Fruit fly (Drosophila melanogaster): ENCODE measurements around the gene Cpr62Ba.

Cpr62Ba gene

DNA sequence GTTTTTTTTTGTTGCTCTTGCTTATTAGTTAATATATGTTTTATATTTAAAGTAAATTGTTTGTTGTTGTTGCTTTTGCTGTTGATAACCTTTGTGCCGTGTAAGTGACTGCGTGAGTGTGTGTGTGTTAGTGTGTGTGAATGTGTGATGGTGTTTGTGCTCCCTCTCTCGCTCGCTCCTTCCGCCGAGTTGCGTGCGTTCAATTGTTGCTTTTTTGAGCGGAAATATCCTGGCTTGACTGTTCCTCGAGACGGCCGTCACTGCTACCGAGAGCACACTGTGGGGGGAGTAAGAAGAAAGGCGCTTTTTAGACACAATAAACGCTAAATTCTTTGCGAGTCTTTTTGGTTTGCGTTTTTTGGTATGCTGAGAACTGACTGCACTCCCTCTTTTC is 29.8 kb upstream of the Cpr62Ba start (continued):
- TF ChIP-seq Ets96B (tag; optimal IDR thresholded peaks at IDR 0.05): no peak
- peak; percentile 38 for TF ChIP-seq CG16779 (tag; optimal IDR thresholded peaks at IDR 0.05)
- TF ChIP-seq salr (GFP tag; optimal IDR thresholded peaks at IDR 0.05): no peak
- no peak for TF ChIP-seq CG10631 (GFP tag; optimal IDR thresholded peaks at IDR 0.05)
- no peak for TF ChIP-seq esn (GFP tag; optimal IDR thresholded peaks at IDR 0.05)
- no peak for TF ChIP-seq CG10669 (GFP tag; optimal IDR thresholded peaks at IDR 0.05)
- TF ChIP-seq achi (GFP tag; optimal IDR thresholded peaks at IDR 0.05): no peak
- TF ChIP-seq fd85E (GFP tag; optimal IDR thresholded peaks at IDR 0.05): no peak
- TF ChIP-seq acj6 (GFP tag; optimal IDR thresholded peaks at IDR 0.05): no peak
- no peak for TF ChIP-seq OdsH (GFP tag; optimal IDR thresholded peaks at IDR 0.05)
- TF ChIP-seq vri (GFP tag; optimal IDR thresholded peaks at IDR 0.05): peak; percentile 45

DNA sequence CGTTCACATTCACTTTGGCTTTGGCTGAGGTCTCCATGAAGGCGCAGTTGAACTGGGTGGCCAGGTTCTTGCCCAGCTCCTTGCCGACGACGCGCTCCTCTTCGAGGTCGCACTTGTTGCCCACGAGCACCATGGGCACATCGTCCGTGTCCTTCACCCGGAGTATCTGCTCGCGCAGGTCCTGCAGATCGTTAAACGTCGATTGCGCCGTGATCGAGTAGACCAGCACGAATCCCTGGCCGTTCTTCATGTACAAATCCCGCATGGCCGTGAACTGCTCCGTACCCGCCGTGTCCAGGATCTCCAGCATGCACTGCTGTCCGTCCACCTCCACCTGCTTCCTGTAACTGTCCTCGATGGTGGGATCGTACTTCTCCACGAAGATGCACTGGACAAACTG is 29.2 kb upstream of the Cpr62Ba start:
- no peak for TF ChIP-seq topi (GFP tag; optimal IDR thresholded peaks at IDR 0.05)
- TF ChIP-seq Ets96B (tag; optimal IDR thresholded peaks at IDR 0.05): no peak
- no peak for TF ChIP-seq CG11902 (GFP tag; optimal IDR thresholded peaks at IDR 0.05)
- TF ChIP-seq fkh (GFP tag; optimal IDR thresholded peaks at IDR 0.05): no peak
- no peak for TF ChIP-seq Gug (GFP tag; IDR thresholded peaks at IDR 0.05)
- TF ChIP-seq pdm3 (GFP tag; optimal IDR thresholded peaks at IDR 0.05): no peak
- no peak for TF ChIP-seq CG6163 (GFP tag; IDR thresholded peaks at IDR 0.05)
- no peak for TF ChIP-seq CG6854 (GFP tag; optimal IDR thresholded peaks at IDR 0.05)
- no peak for TF ChIP-seq CG8319 (GFP tag; optimal IDR thresholded peaks at IDR 0.05)
- TF ChIP-seq svp (GFP tag): no peak
- TF ChIP-seq CG4318 (GFP tag; optimal IDR thresholded peaks at IDR 0.05): no peak
- no peak for TF ChIP-seq CG6792 (GFP tag; optimal IDR thresholded peaks at IDR 0.05)

DNA sequence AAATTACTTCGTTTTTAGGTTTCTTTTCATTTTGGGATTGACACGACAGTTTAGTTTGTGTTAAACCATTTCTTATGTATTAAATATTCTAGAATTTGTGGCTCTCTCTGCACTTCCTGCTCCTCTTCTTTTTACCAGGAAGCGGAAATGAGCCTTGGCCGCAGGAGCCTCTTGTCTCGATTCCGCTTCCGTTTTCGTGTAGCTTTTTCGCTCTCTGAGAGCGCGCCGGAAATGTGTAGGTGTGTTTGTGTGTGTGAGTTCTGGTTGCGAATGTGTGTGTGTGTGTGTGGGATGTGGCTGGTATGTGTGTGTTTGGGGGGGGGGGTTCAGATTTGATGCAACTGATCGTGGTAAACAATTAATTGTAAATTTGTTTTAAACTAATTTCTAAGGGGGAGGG is 28.0 kb upstream of the Cpr62Ba start:
- TF ChIP-seq net (GFP tag; optimal IDR thresholded peaks at IDR 0.05): peak; percentile 36
- no peak for TF ChIP-seq Lpt (GFP tag; optimal IDR thresholded peaks at IDR 0.05)
- no peak for TF ChIP-seq CG32006 (GFP tag; optimal IDR thresholded peaks at IDR 0.05)
- no peak for TF ChIP-seq Sox15 (GFP tag; optimal IDR thresholded peaks at IDR 0.05)
- no peak for TF ChIP-seq Sox14 (GFP tag; optimal IDR thresholded peaks at IDR 0.05)
- TF ChIP-seq CG10669 (GFP tag; optimal IDR thresholded peaks at IDR 0.05): peak; percentile 61
- TF ChIP-seq Smox (GFP tag; optimal IDR thresholded peaks at IDR 0.05): no peak
- peak; percentile 88 for TF ChIP-seq Eip78C (GFP tag)
- TF ChIP-seq lz (GFP tag; optimal IDR thresholded peaks at IDR 0.05): no peak
- no peak for TF ChIP-seq CG31627 (GFP tag; optimal IDR thresholded peaks at IDR 0.05)
- TF ChIP-seq CG11902 (GFP tag; optimal IDR thresholded peaks at IDR 0.05): no peak
- TF ChIP-seq CG16779 (tag; optimal IDR thresholded peaks at IDR 0.05): peak; percentile 9
- no peak for TF ChIP-seq fd59A (GFP tag; optimal IDR thresholded peaks at IDR 0.05)
- TF ChIP-seq vri (GFP tag; optimal IDR thresholded peaks at IDR 0.05): peak; percentile 36
- TF ChIP-seq CG6808 (GFP tag; optimal IDR thresholded peaks at IDR 0.05): peak; percentile 48
- peak; percentile 13 for TF ChIP-seq Eip75B (GFP tag; optimal IDR thresholded peaks at IDR 0.05)
- TF ChIP-seq CG3032 (tag; optimal IDR thresholded peaks at IDR 0.05): peak; percentile 4
- TF ChIP-seq topi (GFP tag; optimal IDR thresholded peaks at IDR 0.05): peak; percentile 43
- no peak for TF ChIP-seq Blimp-1 (GFP tag; optimal IDR thresholded peaks at IDR 0.05)
- TF ChIP-seq pdm3 (GFP tag; optimal IDR thresholded peaks at IDR 0.05): no peak
- TF ChIP-seq Ets96B (tag; optimal IDR thresholded peaks at IDR 0.05): peak; percentile 25
- no peak for TF ChIP-seq Eip93F (GFP tag; optimal IDR thresholded peaks at IDR 0.05)
- TF ChIP-seq esn (GFP tag; optimal IDR thresholded peaks at IDR 0.05): peak; percentile 34
- TF ChIP-seq CG9139 (GFP tag; optimal IDR thresholded peaks at IDR 0.05): peak; percentile 61
- no peak for TF ChIP-seq Gug (GFP tag; IDR thresholded peaks at IDR 0.05)
- peak; percentile 44 for TF ChIP-seq Sox102F (GFP tag; optimal IDR thresholded peaks at IDR 0.05)
- TF ChIP-seq CG6276 (GFP tag; optimal IDR thresholded peaks at IDR 0.05): no peak
- TF ChIP-seq CG1621 (tag; optimal IDR thresholded peaks at IDR 0.05): peak; percentile 40
- TF ChIP-seq CG11762 (GFP tag; optimal IDR thresholded peaks at IDR 0.05; ENCODE audit: insufficient read depth): no peak
- peak; percentile 28 for TF ChIP-seq CG34406 (GFP tag; optimal IDR thresholded peaks at IDR 0.05)
- no peak for TF ChIP-seq dac (GFP tag; optimal IDR thresholded peaks at IDR 0.05)
- TF ChIP-seq CG11294 (GFP tag; IDR thresholded peaks at IDR 0.05): no peak
- no peak for TF ChIP-seq CG15336 (GFP tag; IDR thresholded peaks at IDR 0.05)
- TF ChIP-seq eg (GFP tag; IDR thresholded peaks at IDR 0.05): no peak; the same call in 2 of the 3 replicates
- no peak for TF ChIP-seq OdsH (GFP tag; optimal IDR thresholded peaks at IDR 0.05)
- peak; percentile 81 for TF ChIP-seq CG6854 (GFP tag; optimal IDR thresholded peaks at IDR 0.05)
- TF ChIP-seq CG8632 (GFP tag; optimal IDR thresholded peaks at IDR 0.05): no peak
- no peak for TF ChIP-seq CG4318 (GFP tag; optimal IDR thresholded peaks at IDR 0.05)
- peak; percentile 45 for TF ChIP-seq achi (GFP tag; optimal IDR thresholded peaks at IDR 0.05)
